Worm (Caenorhabditis elegans): ENCODE measurements around the gene Y81B9A.4.

Gene Y81B9A.4

ce11 chrX:9150269-9150744, 30.4 kb downstream of the Y81B9A.4 start, which contains the start of gene tmbi-4 (continued):
- TF ChIP-seq nhr-43 (tag; optimal IDR thresholded peaks at IDR 0.05; ENCODE audit: poor library complexity, severe bottlenecking) = no peak
- no peak for TF ChIP-seq nhr-12 (tag; optimal IDR thresholded peaks at IDR 0.05)
- TF ChIP-seq elt-1 (tag; optimal IDR thresholded peaks at IDR 0.05) = peak; percentile 29
- TF ChIP-seq ZK546.5 (tag; optimal IDR thresholded peaks at IDR 0.05) = no peak
- no peak for TF ChIP-seq R02D3.7 (tag; optimal IDR thresholded peaks at IDR 0.05)
- TF ChIP-seq lin-15B (tag; optimal IDR thresholded peaks at IDR 0.05) = peak; percentile 55
- no peak for TF ChIP-seq ztf-11 (tag; optimal IDR thresholded peaks at IDR 0.05)
- TF ChIP-seq ceh-9 (tag; optimal IDR thresholded peaks at IDR 0.05) = no peak
- no peak for TF ChIP-seq mml-1 (tag; optimal IDR thresholded peaks at IDR 0.05)
- no peak for TF ChIP-seq elt-3 (tag; optimal IDR thresholded peaks at IDR 0.05)
- TF ChIP-seq ceh-16 (tag; optimal IDR thresholded peaks at IDR 0.05) = no peak
- peak; percentile 61 for TF ChIP-seq hmg-11 (tag; optimal IDR thresholded peaks at IDR 0.05)
- TF ChIP-seq nhr-25 (tag; optimal IDR thresholded peaks at IDR 0.05) = peak; percentile 60
- no peak for TF ChIP-seq zag-1 (tag; optimal IDR thresholded peaks at IDR 0.05)
- peak; percentile 38 for TF ChIP-seq pqm-1 (tag; optimal IDR thresholded peaks at IDR 0.05)
- TF ChIP-seq nhr-77 (tag; optimal IDR thresholded peaks at IDR 0.05) = no peak

- no peak for TF ChIP-seq ZK546.5 (tag; optimal IDR thresholded peaks at IDR 0.05)
- no peak for TF ChIP-seq nhr-28 (tag; optimal IDR thresholded peaks at IDR 0.05)
- TF ChIP-seq nhr-67 (tag; optimal IDR thresholded peaks at IDR 0.05) = no peak
- TF ChIP-seq snpc-4 (tag; optimal IDR thresholded peaks at IDR 0.05) = no peak
- TF ChIP-seq sea-2 (GFP tag; optimal IDR thresholded peaks at IDR 0.05) = no peak
- peak in 2 of 3 experiments; percentile 35 to 78 for TF ChIP-seq elt-3 (tag; optimal IDR thresholded peaks at IDR 0.05)
- TF ChIP-seq nhr-25 (tag; optimal IDR thresholded peaks at IDR 0.05) = peak; percentile 8
- TF ChIP-seq fkh-2 (tag; optimal IDR thresholded peaks at IDR 0.05) = no peak
- no peak for TF ChIP-seq pha-4 (tag; optimal IDR thresholded peaks at IDR 0.05)
- no peak for TF ChIP-seq ztf-11 (tag; optimal IDR thresholded peaks at IDR 0.05)
- TF ChIP-seq pqm-1 (tag; optimal IDR thresholded peaks at IDR 0.05) = no peak
- TF ChIP-seq lin-39 (tag; optimal IDR thresholded peaks at IDR 0.05) = no peak
- TF ChIP-seq egl-27 (tag; optimal IDR thresholded peaks at IDR 0.05) = no peak
- no peak for TF ChIP-seq nhr-11 (tag; optimal IDR thresholded peaks at IDR 0.05)
- TF ChIP-seq elt-1 (tag; optimal IDR thresholded peaks at IDR 0.05) = no peak
- no peak for TF ChIP-seq tbx-2 (tag; optimal IDR thresholded peaks at IDR 0.05)
- peak; percentile 44 for TF ChIP-seq unc-62 (GFP tag; optimal IDR thresholded peaks at IDR 0.05)
- no peak for TF ChIP-seq ama-1 (optimal IDR thresholded peaks at IDR 0.05)
- peak; percentile 27 for TF ChIP-seq jun-1 (tag; optimal IDR thresholded peaks at IDR 0.05)
- TF ChIP-seq fos-1 (tag; optimal IDR thresholded peaks at IDR 0.05) = no peak
- TF ChIP-seq daf-12 (tag; optimal IDR thresholded peaks at IDR 0.05) = no peak
- TF ChIP-seq nfya-1 (tag; optimal IDR thresholded peaks at IDR 0.05; ENCODE audit: insufficient read depth) = no peak
- no peak for TF ChIP-seq nhr-43 (tag; optimal IDR thresholded peaks at IDR 0.05; ENCODE audit: poor library complexity, severe bottlenecking)
- no peak for TF ChIP-seq unc-39 (tag; optimal IDR thresholded peaks at IDR 0.05)
- no peak for TF ChIP-seq mdl-1 (tag; optimal IDR thresholded peaks at IDR 0.05)
- no peak for TF ChIP-seq aly-2 (tag; optimal IDR thresholded peaks at IDR 0.05)
- peak; percentile 64 for TF ChIP-seq nhr-23 (tag; optimal IDR thresholded peaks at IDR 0.05)
- no peak for TF ChIP-seq zag-1 (tag; optimal IDR thresholded peaks at IDR 0.05)
- TF ChIP-seq eor-1 (tag; optimal IDR thresholded peaks at IDR 0.05) = no peak
- no peak for TF ChIP-seq nhr-77 (tag; optimal IDR thresholded peaks at IDR 0.05)
- TF ChIP-seq hmg-11 (tag; optimal IDR thresholded peaks at IDR 0.05) = no peak
- TF ChIP-seq ztf-4 (tag; optimal IDR thresholded peaks at IDR 0.05) = no peak
- TF ChIP-seq egl-5 (tag; optimal IDR thresholded peaks at IDR 0.05) = no peak
- no peak for TF ChIP-seq nhr-12 (tag; optimal IDR thresholded peaks at IDR 0.05)
- TF ChIP-seq skn-1 (tag; optimal IDR thresholded peaks at IDR 0.05) = no peak
- no peak for TF ChIP-seq lin-15B (tag; optimal IDR thresholded peaks at IDR 0.05)
- TF ChIP-seq nhr-237 (tag; optimal IDR thresholded peaks at IDR 0.05) = no peak
- no peak for TF ChIP-seq lsy-12 (tag; optimal IDR thresholded peaks at IDR 0.05)
- no peak for TF ChIP-seq elt-2 (tag; optimal IDR thresholded peaks at IDR 0.05)
- no peak for TF ChIP-seq ceh-16 (tag; optimal IDR thresholded peaks at IDR 0.05)
Measured at ce11 chrX:9146953-9147352, 33.8 kb downstream of the Y81B9A.4 start.
